Fruit fly (Drosophila melanogaster): ENCODE measurements around the gene Gmd.
A peak's percentile ranks its signal among the peaks of the same experiment; 100 is the strongest.

Gmd gene

dm6 chr2L:4976988-4977551, at the start of gene Gmd, which contains the start of gene CG3792 (continued):
- peak; percentile 58 for TF ChIP-seq CG15073 (GFP tag; optimal IDR thresholded peaks at IDR 0.05)
- TF ChIP-seq sens (GFP tag), result peak; percentile 100
- TF ChIP-seq CG10267 (tag; optimal IDR thresholded peaks at IDR 0.05), result peak; percentile 98
- peak; percentile 89 for TF ChIP-seq CG16779 (GFP tag; IDR thresholded peaks at IDR 0.05)
- TF ChIP-seq Sry-β (GFP tag; optimal IDR thresholded peaks at IDR 0.05), result peak; percentile 76
- peak; percentile 97 for TF ChIP-seq dysf (GFP tag; IDR thresholded peaks at IDR 0.05)
- peak; percentile 96 for TF ChIP-seq CG7839 (tag; optimal IDR thresholded peaks at IDR 0.05)
- peak; percentile 96 for TF ChIP-seq rib (GFP tag; IDR thresholded peaks at IDR 0.05)
- TF ChIP-seq TFAM (GFP tag; optimal IDR thresholded peaks at IDR 0.05), result peak; percentile 69
- TF ChIP-seq CG11247 (GFP tag; IDR thresholded peaks at IDR 0.05), result peak; percentile 96
- TF ChIP-seq luna (GFP tag; optimal IDR thresholded peaks at IDR 0.05), result peak; percentile 86
- TF ChIP-seq Drgx (GFP tag; IDR thresholded peaks at IDR 0.05), result peak; percentile 95
- peak; percentile 42 for TF ChIP-seq fd102C (GFP tag; optimal IDR thresholded peaks at IDR 0.05)
- TF ChIP-seq prd (optimal IDR thresholded peaks at IDR 0.05), result no peak
- TF ChIP-seq prd (GFP tag; IDR thresholded peaks at IDR 0.05), result peak; percentile 97
- peak; percentile 81 for TF ChIP-seq E2f2 (GFP tag; IDR thresholded peaks at IDR 0.05)
- peak; percentile 95 for TF ChIP-seq ap (GFP tag; IDR thresholded peaks at IDR 0.05)
- TF ChIP-seq CG3163 (GFP tag; optimal IDR thresholded peaks at IDR 0.05), result peak; percentile 72
- peak; percentile 81; the same call in 1 of the 3 replicates for TF ChIP-seq CG2199 (GFP tag; IDR thresholded peaks at IDR 0.05)
- TF ChIP-seq bigmax (GFP tag; optimal IDR thresholded peaks at IDR 0.05), result no peak
- no peak for TF ChIP-seq Lpt (GFP tag; optimal IDR thresholded peaks at IDR 0.05)
- TF ChIP-seq CkIIα-i1 (GFP tag; IDR thresholded peaks at IDR 0.05), result 0 out of 2 replicates have a peak, but pooled peaks have one; percentile 41
- peak; percentile 61; the same call in 1 of the 3 replicates for TF ChIP-seq sr (GFP tag; IDR thresholded peaks at IDR 0.05)
- TF ChIP-seq bab2 (GFP tag; optimal IDR thresholded peaks at IDR 0.05), result peak; percentile 91
- TF ChIP-seq CG10147 (GFP tag; optimal IDR thresholded peaks at IDR 0.05), result peak; percentile 94
- TF ChIP-seq sug (tag; optimal IDR thresholded peaks at IDR 0.05), result peak; percentile 93
- peak; percentile 2 for TF ChIP-seq zf30C (GFP tag; optimal IDR thresholded peaks at IDR 0.05)
- peak; percentile 86 for TF ChIP-seq CG10565 (GFP tag; optimal IDR thresholded peaks at IDR 0.05)
- TF ChIP-seq NC2β (GFP tag; optimal IDR thresholded peaks at IDR 0.05), result peak; percentile 91
- TF ChIP-seq bbx (GFP tag; IDR thresholded peaks at IDR 0.05; ENCODE audit: partially characterized antibody), result peak; percentile 81
- TF ChIP-seq ara (GFP tag; IDR thresholded peaks at IDR 0.05), result peak; percentile 94
- TF ChIP-seq hth (optimal IDR thresholded peaks at IDR 0.05), result no peak
- peak; percentile 97 for TF ChIP-seq CG3847 (GFP tag; IDR thresholded peaks at IDR 0.05)
- TF ChIP-seq emc (GFP tag; optimal IDR thresholded peaks at IDR 0.05), result peak; percentile 81
- peak; percentile 81 for TF ChIP-seq hbn (GFP tag; IDR thresholded peaks at IDR 0.05; ENCODE audit: partially characterized antibody)
- peak; percentile 97 for TF ChIP-seq Rfx (GFP tag; IDR thresholded peaks at IDR 0.05)
- TF ChIP-seq CG18599 (GFP tag; optimal IDR thresholded peaks at IDR 0.05), result peak; percentile 96
- TF ChIP-seq kni (GFP tag; optimal IDR thresholded peaks at IDR 0.05), result peak; percentile 77
- peak; percentile 93 for TF ChIP-seq CG8765 (GFP tag; IDR thresholded peaks at IDR 0.05)
- TF ChIP-seq Vsx1 (GFP tag; optimal IDR thresholded peaks at IDR 0.05), result no peak
- TF ChIP-seq gro (GFP tag; optimal IDR thresholded peaks at IDR 0.05), result peak; percentile 87
- peak; percentile 97 for TF ChIP-seq CoRest (tag; optimal IDR thresholded peaks at IDR 0.05)
- peak; percentile 94 for TF ChIP-seq CG12391 (tag; optimal IDR thresholded peaks at IDR 0.05)
- TF ChIP-seq odd (GFP tag; optimal IDR thresholded peaks at IDR 0.05), result peak; percentile 91
- no peak for TF ChIP-seq pan (optimal IDR thresholded peaks at IDR 0.05)
- peak in 1 of 2 experiments; percentile 96 for TF ChIP-seq pan (GFP tag; optimal IDR thresholded peaks at IDR 0.05 in 1 of 2, IDR thresholded peaks at IDR 0.05 in 1 of 2)
- TF ChIP-seq nerfin-1 (tag; optimal IDR thresholded peaks at IDR 0.05), result peak; percentile 93
- peak; percentile 89 for TF ChIP-seq onecut (GFP tag; IDR thresholded peaks at IDR 0.05)
- peak; percentile 82 for TF ChIP-seq CG12236 (GFP tag; optimal IDR thresholded peaks at IDR 0.05)
- TF ChIP-seq sob (GFP tag; IDR thresholded peaks at IDR 0.05), result peak; percentile 97
- peak; percentile 53; the same call in 2 of the 3 replicates for TF ChIP-seq Opbp (GFP tag; IDR thresholded peaks at IDR 0.05; ENCODE audit: partially characterized antibody)

Data from whole organism, embryonic.